Worm (Caenorhabditis elegans) whole organism, L4 larva: Measurements from ENCODE around the gene C25F6.8.
A peak's percentile ranks its signal among the peaks of the same experiment; 100 is the strongest.

Experiments
- F26F4.8 ChIP-seq: fragments of 200-800 bp; sonication (Bioruptor generic); conservative IDR thresholded peaks from 2 replicates; pipeline ENCODE4 v1.3.6; 2022; ENCODE audit warnings: missing genetic modification characterization, missing compliant biosample characterization
- R02D3.7 ChIP-seq: fragments of 150-350 bp; sonication (generic microtip); optimal IDR thresholded peaks from 3 replicates; lab custom pipeline; 2014; ENCODE audit warnings: missing biosample characterization, missing genetic modification characterization
- T20F7.1 ChIP-seq: fragments of 200-800 bp; sonication (Bioruptor generic); optimal IDR thresholded peaks from 2 replicates; lab custom pipeline; 2018; ENCODE audit warnings: mild to moderate bottlenecking, missing genetic modification characterization, missing compliant biosample characterization
- Y75B8A.6 ChIP-seq: fragments of 200-800 bp; sonication (Bioruptor generic); IDR thresholded peaks from 2 replicates; pipeline ENCODE4 v1.3.6; 2022; ENCODE audit warnings: missing genetic modification reagents, missing genetic modification characterization, missing compliant biosample characterization
- ZK546.5 ChIP-seq, 2 experiments: sonication (generic microtip); optimal IDR thresholded peaks; 2 replicates each; lab custom pipeline; 2017; ENCODE audit warnings: missing biosample characterization in 2 of 2, missing genetic modification characterization in 2 of 2
- aha-1 ChIP-seq: fragments of 150-350 bp; peaks from one replicate; lab custom pipeline; 2014; ENCODE audit warnings: missing biosample characterization, missing genetic modification characterization
- aly-2 ChIP-seq: sonication (generic microtip); optimal IDR thresholded peaks from 2 replicates; lab custom pipeline; 2018; ENCODE audit warnings: missing biosample characterization, missing genetic modification characterization
- ama-1 ChIP-seq: fragments of 150-350 bp; optimal IDR thresholded peaks from 2 replicates; lab custom pipeline; 2014; ENCODE audit warnings: inconsistent platforms, mixed read lengths
- ceh-28 ChIP-seq: fragments of 150-350 bp; optimal IDR thresholded peaks from 2 replicates; lab custom pipeline; 2014; ENCODE audit warnings: missing biosample characterization, missing genetic modification reagents, missing genetic modification characterization
- ceh-44 ChIP-seq: fragments of 200-800 bp; sonication (Bioruptor generic); IDR thresholded peaks from 2 replicates; pipeline ENCODE4 v1.3.6; 2022; ENCODE audit warnings: missing genetic modification reagents, missing genetic modification characterization, missing compliant biosample characterization
- ceh-82 ChIP-seq: sonication (generic microtip); optimal IDR thresholded peaks from 2 replicates; lab custom pipeline; 2017; ENCODE audit warnings: missing biosample characterization, missing genetic modification characterization
- daf-16 ChIP-seq, 3 experiments: sonication (generic microtip); optimal IDR thresholded peaks; 2 replicates each; lab custom pipeline; 2016 to 2017; ENCODE audit warnings: missing genetic modification characterization in 3 of 3, missing genetic modification reagents in 3 of 3, mild to moderate bottlenecking in 2 of 3, missing compliant biosample characterization in 2 of 3, missing biosample characterization in 1 of 3, moderate library complexity in 1 of 3
- daf-8 ChIP-seq: fragments of 200-800 bp; sonication (Bioruptor generic); IDR thresholded peaks from 2 replicates; pipeline ENCODE4 v1.3.6; 2022; ENCODE audit warnings: missing genetic modification characterization, missing compliant biosample characterization
- dmd-8 ChIP-seq: fragments of 200-800 bp; sonication (Bioruptor generic); IDR thresholded peaks from 2 replicates; pipeline ENCODE4 v1.3.6; 2022; ENCODE audit warnings: missing genetic modification characterization, missing compliant biosample characterization
- dpl-1 ChIP-seq: fragments of 150-350 bp; optimal IDR thresholded peaks from 2 replicates; lab custom pipeline; 2014; ENCODE audit warnings: missing biosample characterization, missing genetic modification reagents, missing genetic modification characterization
- duxl-1 ChIP-seq: sonication (generic microtip); optimal IDR thresholded peaks from 2 replicates; lab custom pipeline; 2016; ENCODE audit warnings: mild to moderate bottlenecking, missing genetic modification characterization, moderate library complexity, missing compliant biosample characterization; ENCODE audit not compliant: poor library complexity
- egl-27 ChIP-seq: sonication (generic microtip); optimal IDR thresholded peaks from 3 replicates; lab custom pipeline; 2017; ENCODE audit warnings: missing biosample characterization, missing genetic modification reagents, missing genetic modification characterization
- gei-8 ChIP-seq: fragments of 200-800 bp; sonication (Bioruptor generic); optimal IDR thresholded peaks from 2 replicates; lab custom pipeline; 2018; ENCODE audit warnings: mild to moderate bottlenecking, missing genetic modification characterization, missing compliant biosample characterization
- hlh-30 ChIP-seq: sonication (generic microtip); optimal IDR thresholded peaks from 2 replicates; lab custom pipeline; 2017; ENCODE audit warnings: antibody characterized with exemption, mild to moderate bottlenecking, missing genetic modification characterization, missing compliant biosample characterization; ENCODE audit not compliant: insufficient read depth
- hmg-1.1 ChIP-seq: fragments of 200-800 bp; sonication (Bioruptor generic); IDR thresholded peaks from 2 replicates; pipeline ENCODE4 v1.3.6; 2022; ENCODE audit warnings: missing genetic modification reagents, missing genetic modification characterization, missing compliant biosample characterization
- jun-1 ChIP-seq: fragments of 150-350 bp; optimal IDR thresholded peaks from 2 replicates; lab custom pipeline; 2014; ENCODE audit warnings: missing biosample characterization, missing genetic modification reagents, missing genetic modification characterization
- lim-7 ChIP-seq: fragments of 200-800 bp; sonication (Bioruptor generic); IDR thresholded peaks from 2 replicates; pipeline ENCODE4 v1.3.6; 2022; ENCODE audit warnings: missing genetic modification characterization, missing compliant biosample characterization
- lin-13 ChIP-seq: fragments of 150-350 bp; optimal IDR thresholded peaks from 2 replicates; lab custom pipeline; 2014; ENCODE audit warnings: missing biosample characterization, missing genetic modification reagents, missing genetic modification characterization
- lin-15B ChIP-seq: fragments of 150-350 bp; sonication (generic microtip); optimal IDR thresholded peaks from 3 replicates; lab custom pipeline; 2014; ENCODE audit warnings: missing biosample characterization, missing genetic modification characterization
- lin-38 ChIP-seq: fragments of 200-800 bp; sonication (Bioruptor generic); IDR thresholded peaks from 2 replicates; pipeline ENCODE4 v1.3.6; 2022; ENCODE audit warnings: missing genetic modification reagents, missing genetic modification characterization, missing compliant biosample characterization
- lsy-2 ChIP-seq, 2 experiments: fragments of 150-350 bp in 1 of 2; sonication (generic microtip) in 1 of 2; optimal IDR thresholded peaks; 2 replicates each; lab custom pipeline; 2014 to 2017; ENCODE audit warnings: missing biosample characterization in 2 of 2, missing genetic modification characterization in 2 of 2
- mdl-1 ChIP-seq, 2 experiments: fragments of 150-350 bp in 1 of 2; sonication (generic microtip) in 1 of 2; optimal IDR thresholded peaks; 2 replicates each; lab custom pipeline; 2014 to 2017; ENCODE audit warnings: missing biosample characterization in 2 of 2, missing genetic modification characterization in 2 of 2
- mdt-29 ChIP-seq: fragments of 200-800 bp; sonication (Bioruptor generic); IDR thresholded peaks from 2 replicates; pipeline ENCODE4 v1.3.6; 2022; ENCODE audit warnings: missing genetic modification reagents, missing genetic modification characterization, missing compliant biosample characterization
- mep-1 ChIP-seq: fragments of 150-350 bp; sonication (generic microtip); optimal IDR thresholded peaks from 3 replicates; lab custom pipeline; 2014; ENCODE audit warnings: missing biosample characterization, missing genetic modification characterization
- nhr-111 ChIP-seq: fragments of 200-800 bp; sonication (Bioruptor generic); optimal IDR thresholded peaks from 2 replicates; lab custom pipeline; 2018; ENCODE audit warnings: mild to moderate bottlenecking, missing genetic modification characterization, missing compliant biosample characterization
- nhr-237 ChIP-seq: sonication (generic microtip); optimal IDR thresholded peaks from 2 replicates; lab custom pipeline; 2017; ENCODE audit warnings: missing biosample characterization, missing genetic modification characterization
- nhr-25 ChIP-seq: sonication (generic microtip); optimal IDR thresholded peaks from 2 replicates; lab custom pipeline; 2017; ENCODE audit warnings: missing genetic modification characterization, mild to moderate bottlenecking, missing compliant biosample characterization, antibody characterized with exemption, moderate library complexity, borderline replicate concordance; ENCODE audit not compliant: insufficient read depth
- nhr-28 ChIP-seq: fragments of 150-350 bp; optimal IDR thresholded peaks from 2 replicates; lab custom pipeline; 2014; ENCODE audit warnings: missing biosample characterization, missing genetic modification characterization
- nhr-42 ChIP-seq: fragments of 200-800 bp; sonication (Bioruptor generic); IDR thresholded peaks from 2 replicates; pipeline ENCODE4 v1.3.6; 2022; ENCODE audit warnings: missing genetic modification characterization, missing compliant biosample characterization
- nhr-6 ChIP-seq: fragments of 150-350 bp; optimal IDR thresholded peaks from 2 replicates; lab custom pipeline; 2014; ENCODE audit warnings: missing biosample characterization, missing genetic modification characterization
- nhr-76 ChIP-seq: fragments of 150-350 bp; optimal IDR thresholded peaks from 2 replicates; lab custom pipeline; 2014; ENCODE audit warnings: missing biosample characterization, missing genetic modification characterization
- nhr-77 ChIP-seq: fragments of 150-350 bp; optimal IDR thresholded peaks from 2 replicates; lab custom pipeline; 2014; ENCODE audit warnings: missing biosample characterization, missing genetic modification characterization
- php-3 ChIP-seq: fragments of 200-800 bp; sonication (Bioruptor generic); IDR thresholded peaks from 2 replicates; pipeline ENCODE4 v1.3.6; 2022; ENCODE audit warnings: missing genetic modification reagents, missing genetic modification characterization, missing compliant biosample characterization
- sdz-12 ChIP-seq: fragments of 200-800 bp; sonication (Bioruptor generic); optimal IDR thresholded peaks from 2 replicates; lab custom pipeline; 2018; ENCODE audit warnings: mild to moderate bottlenecking, missing genetic modification characterization, missing compliant biosample characterization
- snpc-1.2 ChIP-seq: fragments of 200-800 bp; sonication (Bioruptor generic); IDR thresholded peaks from 2 replicates; pipeline ENCODE4 v1.3.6; 2022; ENCODE audit warnings: missing genetic modification reagents, missing genetic modification characterization, missing compliant biosample characterization
- spr-1 ChIP-seq: sonication (generic microtip); optimal IDR thresholded peaks from 2 replicates; lab custom pipeline; 2016; ENCODE audit warnings: mild to moderate bottlenecking, missing genetic modification characterization, missing compliant biosample characterization
- spr-3 ChIP-seq: fragments of 200-800 bp; sonication (Bioruptor generic); optimal IDR thresholded peaks from 2 replicates; lab custom pipeline; 2018; ENCODE audit warnings: mild to moderate bottlenecking, missing genetic modification characterization, missing compliant biosample characterization
- tag-97 ChIP-seq: fragments of 200-800 bp; sonication (Bioruptor generic); IDR thresholded peaks from 2 replicates; pipeline ENCODE4 v1.3.6; 2022; ENCODE audit warnings: missing genetic modification characterization, missing compliant biosample characterization
- unc-130 ChIP-seq: sonication (generic microtip); optimal IDR thresholded peaks from 2 replicates; lab custom pipeline; 2016; ENCODE audit warnings: missing genetic modification reagents, missing genetic modification characterization, missing compliant biosample characterization
- unc-39 ChIP-seq: sonication (generic microtip); optimal IDR thresholded peaks from 2 replicates; lab custom pipeline; 2017; ENCODE audit warnings: missing biosample characterization, missing genetic modification characterization
- unc-62 ChIP-seq, 3 experiments: fragments of 150-350 bp in 1 of 3; sonication (generic microtip); optimal IDR thresholded peaks in 2 of 3; peaks in 1 of 3; 1 replicate in 1 of 3; 2 replicates in 2 of 3; lab custom pipeline; 2014 to 2017; ENCODE audit warnings: missing biosample characterization in 3 of 3, missing genetic modification characterization in 3 of 3, missing genetic modification reagents in 3 of 3, missing genotype in 1 of 3
- zfp-3 ChIP-seq: fragments of 200-800 bp; sonication (Bioruptor generic); conservative IDR thresholded peaks from 2 replicates; pipeline ENCODE4 v1.3.6; 2022; ENCODE audit warnings: missing genetic modification reagents, missing genetic modification characterization, missing compliant biosample characterization
- zip-11 ChIP-seq: fragments of 200-800 bp; sonication (Bioruptor generic); IDR thresholded peaks from 2 replicates; pipeline ENCODE4 v1.3.6; 2022; ENCODE audit warnings: missing genetic modification characterization, missing compliant biosample characterization
- zip-2 ChIP-seq: fragments of 150-350 bp; optimal IDR thresholded peaks from 2 replicates; lab custom pipeline; 2014; ENCODE audit warnings: missing biosample characterization, missing genetic modification characterization
- ztf-11 ChIP-seq: fragments of 150-350 bp; optimal IDR thresholded peaks from 2 replicates; lab custom pipeline; 2014; ENCODE audit warnings: missing biosample characterization, missing genetic modification characterization
- ztf-7 ChIP-seq: fragments of 150-350 bp; optimal IDR thresholded peaks from 2 replicates; lab custom pipeline; 2014; ENCODE audit warnings: missing biosample characterization, missing genetic modification characterization

Gene C25F6.8

DNA sequence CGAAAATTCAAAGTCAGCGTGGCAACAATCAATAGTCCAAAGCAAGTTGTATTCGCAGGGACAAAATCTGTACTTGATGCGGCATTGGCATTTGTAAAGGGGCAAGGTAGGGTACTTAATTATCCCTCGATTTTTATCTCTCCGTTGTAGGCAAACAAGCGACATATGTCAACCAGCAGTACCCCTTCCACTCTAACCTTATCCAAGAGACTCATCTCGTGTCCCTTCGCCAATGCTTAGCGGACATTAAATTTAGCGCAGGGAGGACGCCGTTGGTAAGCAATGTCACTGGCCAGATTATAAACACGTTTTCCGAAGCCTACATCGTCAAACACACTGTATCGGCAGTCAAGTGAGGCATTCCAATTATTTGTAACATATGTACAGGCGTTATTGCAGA lies 18.7 kb upstream of the C25F6.8 start (continued):
- TF ChIP-seq sdz-12 (GFP tag; lab: Kevin White, UChicago), result peak; percentile 44
- TF ChIP-seq hmg-1.1, result peak; percentile 99
- no peak for TF ChIP-seq lin-38 (GFP tag; lab: Robert Waterston, UW)
- TF ChIP-seq F26F4.8 (GFP tag; lab: Robert Waterston, UW), result no peak
- TF ChIP-seq egl-27 (tag; lab: Kevin White, UChicago), result peak; percentile 7
- peak; percentile 38; the same call in 1 of the 2 replicates for TF ChIP-seq daf-8 (GFP tag; lab: Robert Waterston, UW)
- TF ChIP-seq unc-130 (GFP tag; lab: Kevin White, UChicago), result peak; percentile 33
- TF ChIP-seq nhr-25 (tag; lab: Kevin White, UChicago), result peak; percentile 95
- TF ChIP-seq unc-62 (GFP tag; optimal IDR thresholded peaks at IDR 0.05 in 1 of 2; lab: Kevin White, UChicago), result peak; percentile 82 to 100
- TF ChIP-seq unc-62 (tag; optimal IDR thresholded peaks at IDR 0.05; lab: Kevin White, UChicago), result peak; percentile 86
- TF ChIP-seq nhr-76 (tag; lab: Kevin White, UChicago), result peak; percentile 76
- TF ChIP-seq T20F7.1, result peak; percentile 91
- TF ChIP-seq hlh-30, result peak; percentile 90
- TF ChIP-seq zip-11 (GFP tag; lab: Robert Waterston, UW), result no peak
- TF ChIP-seq ztf-7 (tag; lab: Kevin White, UChicago), result peak; percentile 96
- TF ChIP-seq Y75B8A.6 (GFP tag; lab: Robert Waterston, UW), result peak; percentile 77; the same call in 1 of the 2 replicates
- TF ChIP-seq ama-1 (lab: Kevin White, UChicago), result no peak
- no peak for TF ChIP-seq aly-2 (tag; lab: Kevin White, UChicago)
- peak; percentile 10 to 55 for TF ChIP-seq ZK546.5 (tag; optimal IDR thresholded peaks at IDR 0.05; lab: Kevin White, UChicago)
- TF ChIP-seq duxl-1 (tag; lab: Kevin White, UChicago), result peak; percentile 98
- peak; percentile 84 for TF ChIP-seq nhr-237
- peak; percentile 73 for TF ChIP-seq dmd-8 (GFP tag; lab: Robert Waterston, UW)
- TF ChIP-seq nhr-6, result peak; percentile 90
- TF ChIP-seq lim-7 (GFP tag; lab: Robert Waterston, UW), result peak; percentile 77
- peak; percentile 98 for TF ChIP-seq php-3 (GFP tag; lab: Robert Waterston, UW)
- peak; percentile 100 for TF ChIP-seq aha-1 (tag; lab: Kevin White, UChicago)
- peak in 1 of 2 experiments; percentile 99 for TF ChIP-seq daf-16 (GFP tag; optimal IDR thresholded peaks at IDR 0.05; lab: Kevin White, UChicago)
- peak; percentile 95 for TF ChIP-seq daf-16 (tag; optimal IDR thresholded peaks at IDR 0.05; lab: Kevin White, UChicago)
- TF ChIP-seq R02D3.7, result no peak
- TF ChIP-seq mdt-29 (GFP tag; lab: Robert Waterston, UW), result peak; percentile 92
- TF ChIP-seq jun-1 (tag; lab: Kevin White, UChicago), result peak; percentile 99
- TF ChIP-seq spr-1 (tag; lab: Kevin White, UChicago), result peak; percentile 97
- TF ChIP-seq gei-8, result peak; percentile 79
- no peak for TF ChIP-seq lin-15B (tag; lab: Kevin White, UChicago)
- TF ChIP-seq nhr-77 (tag; lab: Kevin White, UChicago), result peak; percentile 99
- no peak for TF ChIP-seq unc-39
- peak; percentile 93 to 95 for TF ChIP-seq lsy-2 (tag; optimal IDR thresholded peaks at IDR 0.05; lab: Kevin White, UChicago)
- peak; percentile 94 for TF ChIP-seq zfp-3 (GFP tag; lab: Robert Waterston, UW)
- TF ChIP-seq ztf-11, result peak; percentile 76
- TF ChIP-seq ceh-82 (tag; lab: Kevin White, UChicago), result peak; percentile 80
- TF ChIP-seq ceh-44, result no peak
- TF ChIP-seq dpl-1 (GFP tag; lab: Kevin White, UChicago), result peak; percentile 72
- TF ChIP-seq mdl-1 (tag; optimal IDR thresholded peaks at IDR 0.05; lab: Kevin White, UChicago), result peak; percentile 91 to 92
- peak; percentile 99 for TF ChIP-seq mep-1 (tag; lab: Kevin White, UChicago)
- peak; percentile 98 for TF ChIP-seq nhr-42 (GFP tag; lab: Robert Waterston, UW)
- no peak for TF ChIP-seq tag-97 (GFP tag; lab: Robert Waterston, UW)
- peak; percentile 62; the same call in 1 of the 2 replicates for TF ChIP-seq snpc-1.2 (GFP tag; lab: Robert Waterston, UW)
- TF ChIP-seq nhr-28 (tag; lab: Kevin White, UChicago), result peak; percentile 92
- no peak for TF ChIP-seq nhr-111
- peak; percentile 97 for TF ChIP-seq spr-3 (GFP tag; lab: Kevin White, UChicago)
- TF ChIP-seq lin-13 (GFP tag; lab: Kevin White, UChicago), result peak; percentile 95
- TF ChIP-seq zip-2 (tag; lab: Kevin White, UChicago), result peak; percentile 96
- peak; percentile 91 for TF ChIP-seq ceh-28
